Worm (Caenorhabditis elegans) whole organism, dauer: Measurements from ENCODE around the gene clc-28.

ENCODE experiments used
- unc-62 ChIP-seq: sonication (generic microtip); optimal IDR thresholded peaks from 2 replicates; lab custom pipeline; 2017; ENCODE audit warnings: missing biosample characterization, missing genetic modification reagents, missing genetic modification characterization

The clc-28 gene

DNA sequence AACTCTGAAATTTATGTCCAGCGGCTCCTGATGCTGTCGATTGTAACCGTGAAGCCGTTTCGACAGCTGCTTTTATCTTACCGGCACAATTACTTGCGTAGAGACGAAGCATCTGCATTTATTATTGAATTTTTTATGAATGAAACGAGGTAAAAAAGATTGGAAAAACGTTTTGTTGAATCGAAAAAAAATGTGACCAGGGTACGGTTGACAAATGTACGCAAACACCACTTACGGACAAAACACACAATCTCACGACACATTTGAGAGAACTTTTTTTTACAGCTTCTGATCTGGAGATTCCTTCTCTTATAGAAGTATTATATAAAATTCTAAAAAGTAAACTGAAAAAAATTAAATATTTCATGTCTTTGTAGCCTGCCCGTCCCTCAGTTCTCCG lies 7.5 kb downstream of the clc-28 start, which contains the start of the genes mrps-18A and ZC262.2:
Gene mrps-18A, minus strand, starts transcription at position 141 of the 400 bp plus-strand sequence.
Gene ZC262.2, plus strand, starts transcription at position 284 of the 400 bp plus-strand sequence.
- no peak for TF ChIP-seq unc-62 (GFP tag; lab: Kevin White, UChicago)

DNA sequence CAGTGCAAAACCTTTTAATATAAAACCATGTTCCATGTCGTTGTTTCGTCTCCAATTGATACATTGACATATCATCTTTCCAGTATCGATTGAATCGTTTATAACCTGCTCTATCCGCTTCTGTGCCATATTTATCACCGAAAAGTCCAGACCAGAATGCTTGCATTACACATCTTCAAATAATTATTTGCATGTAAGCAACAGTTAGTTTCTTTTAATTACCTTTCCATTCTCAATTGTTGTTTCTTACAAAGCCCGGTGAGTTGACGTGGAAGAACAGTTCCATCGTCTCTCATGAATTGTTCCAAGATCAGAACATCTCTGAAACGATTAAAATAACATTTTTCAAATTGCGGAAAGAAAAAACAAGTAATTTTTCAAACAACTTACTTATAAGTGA lies 8.1 kb downstream of the clc-28 start, which contains the start of gene iglr-2:
Gene iglr-2, minus strand, starts transcription at position 101 of the 400 bp plus-strand sequence.
- no peak for TF ChIP-seq unc-62 (GFP tag; lab: Kevin White, UChicago)

DNA sequence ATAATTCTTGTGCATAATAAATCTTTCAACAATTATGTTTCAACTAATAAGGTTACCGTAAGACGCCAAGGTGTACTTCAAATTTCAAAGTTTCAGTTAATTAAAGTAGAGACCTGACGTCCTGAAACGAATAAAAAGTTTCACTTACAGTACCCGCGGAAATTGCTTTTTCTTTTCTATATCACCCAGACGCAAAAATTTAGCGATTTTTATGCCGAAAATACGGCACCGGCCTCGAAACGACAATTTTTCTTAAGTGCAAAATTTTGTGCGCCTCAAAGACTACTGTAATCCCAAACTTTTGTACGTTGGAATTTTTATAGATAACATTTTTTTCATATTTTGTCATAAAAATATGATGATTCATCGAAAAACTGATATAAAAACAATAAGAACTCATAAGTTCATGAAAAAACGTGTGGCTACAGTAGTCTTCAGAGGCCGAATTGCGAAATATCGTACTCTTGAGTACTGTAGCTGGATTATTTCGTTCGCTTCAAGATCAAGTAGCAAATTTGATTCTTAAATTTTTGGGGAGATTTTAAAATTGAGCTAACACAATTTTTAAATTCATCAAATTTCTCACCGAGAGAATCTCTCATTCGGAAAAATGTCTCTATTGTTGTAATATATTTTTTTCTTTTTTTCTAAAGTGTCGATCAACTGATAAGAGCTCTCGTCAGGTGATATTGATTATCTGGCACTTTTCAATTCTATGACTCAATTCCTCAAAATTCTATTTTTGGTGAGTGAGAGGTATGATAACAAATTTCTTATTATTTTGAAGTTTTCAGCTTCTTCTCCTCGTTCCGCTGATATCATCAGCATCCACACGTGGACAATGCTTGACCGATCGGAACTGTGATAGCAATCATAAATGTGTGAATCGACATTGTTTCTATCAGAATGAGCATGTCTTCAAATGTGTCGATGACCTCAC lies 13.4 kb downstream of the clc-28 start, which contains the start of gene ZC262.13:
Gene ZC262.13, plus strand, starts transcription at position 641 of the 940 bp plus-strand sequence.
- TF ChIP-seq unc-62 (GFP tag; lab: Kevin White, UChicago), result no peak

DNA sequence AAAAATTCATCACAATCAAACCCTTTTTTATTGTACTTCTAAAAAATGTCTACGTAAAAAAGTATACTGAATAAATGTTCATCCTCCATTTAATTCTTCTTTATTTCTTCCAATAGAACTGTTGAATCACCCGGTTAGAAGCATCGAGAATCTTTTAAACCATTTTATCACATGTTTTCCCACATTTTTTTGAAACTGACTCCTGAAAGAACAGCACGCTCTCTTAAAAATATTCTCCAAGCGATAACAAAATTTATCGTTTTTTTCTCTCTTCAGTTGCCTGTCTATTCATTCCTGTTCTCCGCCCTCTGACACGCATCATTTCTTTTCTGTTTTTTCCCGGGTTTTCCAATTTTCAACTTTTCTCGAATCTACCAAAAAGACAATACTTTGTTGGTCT lies 14.9 kb downstream of the clc-28 start, which contains the start of gene F10E9.12:
Gene F10E9.12, plus strand, starts transcription at position 131 of the 400 bp plus-strand sequence.
- TF ChIP-seq unc-62 (GFP tag; lab: Kevin White, UChicago), result no peak

DNA sequence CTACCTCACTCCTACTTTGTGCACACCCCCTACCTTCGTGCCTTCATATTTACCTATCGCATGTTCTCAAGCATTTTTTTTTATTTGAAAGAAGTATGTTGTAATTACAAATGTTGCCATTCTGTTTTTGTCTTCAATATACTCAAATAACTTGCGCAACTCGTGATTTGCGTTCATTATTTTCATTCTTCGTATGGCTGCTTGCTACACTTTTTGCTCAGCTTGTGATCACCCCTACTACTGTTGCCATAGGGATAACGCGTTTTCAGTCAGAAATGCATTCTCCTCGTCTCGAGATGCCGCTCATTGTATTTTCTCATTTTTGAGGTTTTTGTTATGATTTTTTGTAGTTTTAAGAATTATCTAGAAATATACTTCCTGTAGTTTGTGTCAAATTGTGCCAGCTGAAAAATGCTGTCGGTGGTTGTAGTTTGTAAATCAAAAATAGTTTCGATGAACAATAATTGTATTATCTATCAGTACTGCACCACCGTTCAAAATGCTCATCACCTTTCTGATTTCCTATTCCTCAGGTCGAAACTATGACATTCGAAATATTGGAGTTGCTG lies 16.5 kb downstream of the clc-28 start, which contains the start of gene F10E9.1:
Gene F10E9.1, plus strand, starts transcription at position 519 of the 569 bp plus-strand sequence.
- TF ChIP-seq unc-62 (GFP tag; lab: Kevin White, UChicago), result no peak

DNA sequence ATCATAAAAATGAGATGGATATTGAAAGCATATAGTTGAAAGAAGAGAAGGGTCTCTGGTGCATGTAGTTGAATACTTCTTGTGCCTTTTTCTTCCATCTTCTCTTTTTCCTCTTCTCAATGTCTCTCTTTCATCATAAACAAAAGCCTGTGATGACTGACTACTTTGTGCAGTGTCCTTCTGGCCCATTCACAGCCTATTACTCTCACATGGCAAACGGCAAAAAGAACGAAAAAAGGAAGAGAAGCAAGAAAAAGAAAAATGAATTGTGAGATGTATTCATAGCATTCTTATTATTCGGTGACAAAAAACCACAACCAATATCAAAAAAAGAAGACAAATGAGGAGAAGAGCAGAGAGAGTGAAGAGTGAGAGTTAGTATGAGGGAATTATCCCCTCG lies 18.0 kb downstream of the clc-28 start:
- no peak for TF ChIP-seq unc-62 (GFP tag; lab: Kevin White, UChicago)

DNA sequence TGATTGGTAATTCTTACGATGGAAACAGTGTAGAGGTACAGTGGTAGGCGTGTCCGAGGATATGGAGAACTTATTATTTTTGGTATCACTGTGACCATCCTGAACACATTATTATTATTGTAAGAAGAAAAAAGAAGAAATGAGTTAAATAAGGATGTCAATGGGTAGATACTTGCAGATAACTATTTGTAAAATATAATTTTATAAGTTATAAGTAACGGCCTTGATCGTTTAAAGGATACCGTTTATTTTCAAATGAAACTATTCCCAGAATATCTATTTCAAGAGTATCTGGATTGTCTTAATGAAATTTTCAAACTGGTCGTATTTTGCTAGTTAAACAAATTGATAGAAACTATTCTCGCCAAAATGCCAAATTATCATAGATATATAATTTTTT lies 19.1 kb downstream of the clc-28 start, which contains the start of gene F10E9.10:
Gene F10E9.10, minus strand, starts transcription at position 101 of the 400 bp plus-strand sequence.
- no peak for TF ChIP-seq unc-62 (GFP tag; lab: Kevin White, UChicago)

DNA sequence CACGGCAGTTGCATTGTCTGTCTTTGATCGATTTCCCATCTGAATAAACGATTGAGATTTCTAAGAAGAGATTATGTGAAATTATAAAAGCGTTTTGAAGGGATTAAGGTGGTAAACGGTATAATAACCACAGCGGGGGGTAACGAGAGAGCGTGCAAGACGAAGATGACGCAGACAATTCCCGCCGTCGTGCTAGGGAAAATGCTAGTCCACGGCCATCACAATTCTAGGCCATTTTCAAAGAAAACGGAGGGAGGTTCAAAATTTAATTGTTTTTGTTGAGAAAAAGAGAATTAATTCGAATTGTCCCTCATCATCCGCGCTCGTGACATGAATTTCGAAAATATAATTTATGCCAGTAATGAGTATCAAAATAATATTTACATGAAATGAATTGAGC lies 20.2 kb downstream of the clc-28 start, which contains the start of gene F10E9.11:
Gene F10E9.11, minus strand, starts transcription at position 161 of the 400 bp plus-strand sequence.
- TF ChIP-seq unc-62 (GFP tag; lab: Kevin White, UChicago), result no peak

DNA sequence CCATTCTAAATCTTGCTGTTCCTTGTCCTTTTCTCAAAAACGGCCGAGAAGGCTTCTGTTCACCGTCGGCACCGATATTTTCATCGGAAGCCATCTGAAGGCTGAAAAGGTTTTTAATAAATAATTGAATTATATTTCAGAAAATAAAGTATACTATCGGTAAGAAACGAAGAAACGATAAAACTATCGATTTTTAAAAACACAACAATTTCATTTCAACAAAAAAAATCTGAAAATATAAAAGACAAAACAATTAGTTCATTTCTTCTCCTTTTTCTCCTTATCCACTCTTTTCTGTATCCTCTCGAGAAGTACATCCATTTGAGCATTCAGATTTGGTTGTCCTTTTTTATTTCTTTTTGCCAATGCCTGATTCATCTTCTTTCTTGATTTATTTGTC lies 20.8 kb downstream of the clc-28 start, which contains the start of gene sas-4:
Gene sas-4, minus strand, starts transcription at position 101 of the 400 bp plus-strand sequence.
- TF ChIP-seq unc-62 (GFP tag; lab: Kevin White, UChicago), result no peak

DNA sequence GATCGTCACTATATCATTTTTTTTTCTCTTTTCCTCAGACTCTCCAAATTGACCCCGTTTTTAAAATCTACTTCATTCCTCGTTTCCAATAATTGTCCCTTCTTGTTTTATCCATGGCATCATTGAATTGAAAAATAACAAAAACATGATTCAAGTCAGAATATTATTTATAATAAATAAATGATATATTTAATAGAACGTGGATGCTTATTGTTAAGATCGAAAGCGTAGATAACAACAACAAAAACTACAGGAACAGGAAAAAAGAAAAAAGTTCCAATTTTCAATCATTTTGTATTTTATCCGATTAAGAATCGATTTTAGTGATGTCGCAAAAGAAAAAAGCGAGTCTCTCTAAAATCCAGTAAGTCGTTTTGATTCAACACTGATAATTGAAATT lies 26.9 kb downstream of the clc-28 start, which contains the start of gene F10E9.2:
Gene F10E9.2, plus strand, starts transcription at position 301 of the 400 bp plus-strand sequence.
- TF ChIP-seq unc-62 (GFP tag; lab: Kevin White, UChicago), result no peak

DNA sequence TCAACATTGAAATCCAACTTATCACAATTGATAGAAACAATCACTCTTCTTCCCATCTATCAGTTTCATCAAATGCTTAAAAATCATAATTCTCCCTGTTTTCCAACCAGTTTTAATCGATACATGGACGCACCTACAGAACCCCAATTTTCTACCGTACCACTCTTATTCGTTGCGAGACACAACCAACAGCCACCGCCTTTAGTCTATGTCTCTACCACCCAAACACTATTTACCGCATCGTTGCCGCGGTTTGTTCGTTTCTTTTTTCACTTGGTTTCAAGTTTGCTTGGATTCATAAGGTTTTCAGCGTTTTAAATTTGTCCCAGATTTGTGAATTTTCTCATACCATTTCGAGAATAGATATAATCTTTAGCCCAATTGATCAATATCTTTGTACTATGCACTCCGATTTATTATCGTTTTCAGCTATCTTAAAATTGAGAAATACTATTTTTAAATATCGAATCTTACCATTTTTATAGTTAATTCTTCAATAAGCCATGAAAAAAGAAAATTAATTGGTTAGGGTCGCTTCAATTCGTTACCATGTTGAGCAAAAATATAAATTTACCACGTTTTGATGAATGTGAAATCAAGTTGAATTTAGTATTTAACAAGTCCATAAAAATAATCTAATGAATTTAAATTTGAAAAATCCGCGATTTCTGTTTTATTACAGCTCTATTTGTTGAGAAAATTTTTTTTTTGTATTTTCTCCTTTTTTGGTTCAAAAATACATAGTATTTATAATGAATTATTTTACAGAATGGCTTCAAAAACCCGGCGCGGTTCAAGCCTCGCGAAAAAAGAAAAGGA lies 28.8 kb downstream of the clc-28 start, which contains the start of gene F10E9.3:
Gene F10E9.3, plus strand, starts transcription at position 769 of the 819 bp plus-strand sequence.
- no peak for TF ChIP-seq unc-62 (GFP tag; lab: Kevin White, UChicago)

DNA sequence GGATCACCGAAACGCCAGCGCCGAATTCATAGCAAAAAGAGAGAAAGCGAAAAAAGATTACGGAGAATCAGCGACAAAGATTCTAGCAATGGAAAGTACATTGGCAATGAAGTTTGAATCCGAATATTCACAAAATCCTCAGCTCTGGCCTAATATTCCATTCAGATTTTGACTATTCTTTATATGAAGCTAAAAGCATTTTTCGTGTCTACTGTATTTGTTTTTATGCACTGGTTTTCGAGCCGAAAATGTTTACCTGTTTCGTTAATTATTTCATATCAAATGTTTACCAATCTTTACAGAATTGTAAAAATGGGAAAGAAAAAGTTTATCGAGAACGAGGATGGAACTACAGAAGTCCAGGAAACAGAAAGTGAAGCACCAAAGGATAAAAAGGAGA lies 31.0 kb downstream of the clc-28 start, which contains the start of gene F10E9.4:
Gene F10E9.4, plus strand, starts transcription at position 301 of the 400 bp plus-strand sequence.
- no peak for TF ChIP-seq unc-62 (GFP tag; lab: Kevin White, UChicago)

DNA sequence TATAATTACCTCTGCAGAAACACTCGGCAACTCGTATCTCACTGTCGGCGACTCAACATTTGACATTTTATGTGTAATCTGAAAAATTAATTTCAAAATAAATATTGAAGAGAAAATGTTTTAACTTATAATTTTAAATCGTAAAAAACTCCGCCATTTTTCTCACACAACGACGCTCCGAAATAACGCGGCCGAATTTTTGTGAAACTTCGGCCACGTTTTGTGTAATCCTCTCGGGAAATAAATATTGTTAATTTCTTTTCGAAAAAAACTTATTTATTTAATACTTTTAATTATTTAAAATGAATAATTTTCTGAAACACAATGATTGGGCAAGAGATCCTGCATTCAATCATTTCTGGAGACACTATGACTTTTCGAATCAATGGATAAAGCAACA lies 31.9 kb downstream of the clc-28 start, which contains the start of the genes F10E9.7 and F10E9.5:
Gene F10E9.7, minus strand, starts transcription at position 86 of the 400 bp plus-strand sequence.
Gene F10E9.5, plus strand, starts transcription at position 237 of the 400 bp plus-strand sequence.
- no peak for TF ChIP-seq unc-62 (GFP tag; lab: Kevin White, UChicago)

DNA sequence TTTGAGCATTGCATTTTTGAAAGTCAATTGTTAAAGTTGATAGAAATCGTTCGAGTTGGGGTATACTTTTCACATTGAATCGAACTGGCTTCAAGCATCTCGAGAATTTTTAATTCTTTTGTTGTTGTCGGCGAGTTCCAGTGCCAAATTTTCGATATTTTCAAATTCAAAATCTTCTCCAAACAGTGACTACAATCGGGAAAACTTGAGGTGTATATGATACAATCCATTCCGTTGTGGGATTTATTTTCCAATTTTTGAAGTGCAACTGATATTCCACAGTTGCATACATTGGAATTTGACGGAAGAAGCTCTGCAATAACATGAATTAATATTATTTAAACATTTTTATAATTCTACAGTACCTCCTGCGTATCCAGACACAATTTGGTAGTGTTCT lies 33.5 kb downstream of the clc-28 start:
- TF ChIP-seq unc-62 (GFP tag; lab: Kevin White, UChicago), result no peak
